Fruit fly (Drosophila melanogaster) whole organism, pupa: ENCODE measurements around the gene Cox11.

Experiments
- CG10348 ChIP-seq: fragments of 200-800 bp; sonication (Bioruptor generic); IDR thresholded peaks from 2 replicates; pipeline ENCODE4 v1.3.6; 2022; ENCODE audit warnings: missing biosample characterization, missing genetic modification characterization
- CG12605 ChIP-seq: fragments of 200-800 bp; sonication (Bioruptor generic); IDR thresholded peaks from 2 replicates; pipeline ENCODE4 v1.3.6; 2022; ENCODE audit warnings: missing biosample characterization, missing genetic modification characterization
- CG13204 ChIP-seq: fragments of 200-800 bp; sonication (Bioruptor generic); optimal IDR thresholded peaks from 2 replicates; lab custom pipeline; 2018; ENCODE audit warnings: missing biosample characterization, mild to moderate bottlenecking, missing genetic modification characterization, moderate library complexity
- CG14655 ChIP-seq: fragments of 200-800 bp; sonication (Bioruptor generic); optimal IDR thresholded peaks from 3 replicates; lab custom pipeline; 2017; ENCODE audit warnings: mild to moderate bottlenecking, missing biosample characterization, missing genetic modification reagents, missing genetic modification characterization
- CG15710 ChIP-seq: fragments of 200-800 bp; sonication (Bioruptor generic); optimal IDR thresholded peaks from 2 replicates; lab custom pipeline; 2018; ENCODE audit warnings: missing biosample characterization, mild to moderate bottlenecking, missing genetic modification characterization, moderate library complexity
- CG17806 ChIP-seq: fragments of 200-800 bp; sonication (Bioruptor generic); optimal IDR thresholded peaks from 2 replicates; lab custom pipeline; 2018; ENCODE audit warnings: missing biosample characterization, mild to moderate bottlenecking, missing genetic modification characterization, moderate library complexity
- CG32121 ChIP-seq: fragments of 200-800 bp; sonication (Bioruptor generic); IDR thresholded peaks from 2 replicates; pipeline ENCODE4 v1.3.6; 2022; ENCODE audit warnings: missing biosample characterization, missing genetic modification characterization
- CG34367 ChIP-seq: fragments of 200-800 bp; sonication (Bioruptor generic); optimal IDR thresholded peaks from 2 replicates; lab custom pipeline; 2018; ENCODE audit warnings: missing biosample characterization, mild to moderate bottlenecking, missing genetic modification characterization
- CG4496 ChIP-seq: fragments of 200-800 bp; sonication (Bioruptor generic); IDR thresholded peaks from 3 replicates; pipeline ENCODE4 v1.3.6; 2022; ENCODE audit warnings: missing biosample characterization, missing genetic modification characterization
- CG8159 ChIP-seq: fragments of 200-800 bp; sonication (Bioruptor generic); optimal IDR thresholded peaks from 3 replicates; lab custom pipeline; 2018; ENCODE audit warnings: missing biosample characterization, mild to moderate bottlenecking, missing genetic modification characterization, moderate library complexity
- CG8301 ChIP-seq: fragments of 200-800 bp; sonication (Bioruptor generic); optimal IDR thresholded peaks from 2 replicates; lab custom pipeline; 2018; ENCODE audit warnings: missing biosample characterization, mild to moderate bottlenecking, missing genetic modification characterization
- CG9948 ChIP-seq: fragments of 200-800 bp; sonication (Bioruptor generic); optimal IDR thresholded peaks from 2 replicates; lab custom pipeline; 2018; ENCODE audit warnings: missing biosample characterization, mild to moderate bottlenecking, missing genetic modification characterization, moderate library complexity
- D1 ChIP-seq: fragments of 200-800 bp; sonication (Bioruptor generic); optimal IDR thresholded peaks from 2 replicates; lab custom pipeline; 2018; ENCODE audit warnings: missing biosample characterization, mild to moderate bottlenecking, missing genetic modification characterization, moderate library complexity
- EcR ChIP-seq: fragments of 200-800 bp; sonication (Bioruptor generic); optimal IDR thresholded peaks from 3 replicates; lab custom pipeline; 2019; ENCODE audit warnings: missing biosample characterization, missing genetic modification characterization, mild to moderate bottlenecking, moderate library complexity, missing genetic modification reagents
- Ets98B ChIP-seq: fragments of 200-800 bp; sonication (Bioruptor generic); IDR thresholded peaks from 2 replicates; pipeline ENCODE4 v1.3.6; 2022; ENCODE audit warnings: missing biosample characterization, missing genetic modification characterization
- Pif1A ChIP-seq: fragments of 200-800 bp; sonication (Bioruptor generic); optimal IDR thresholded peaks from 3 replicates; lab custom pipeline; 2016; ENCODE audit warnings: missing biosample characterization, missing genetic modification characterization
- Pif1B ChIP-seq: fragments of 200-800 bp; sonication (Bioruptor generic); optimal IDR thresholded peaks from 3 replicates; lab custom pipeline; 2016; ENCODE audit warnings: missing biosample characterization, missing genetic modification characterization
- Snoo ChIP-seq: fragments of 200-800 bp; sonication (Bioruptor generic); optimal IDR thresholded peaks from 3 replicates; lab custom pipeline; 2017; ENCODE audit warnings: missing biosample characterization, mild to moderate bottlenecking, missing genetic modification characterization, inconsistent platforms
- fd96Ca ChIP-seq: fragments of 200-800 bp; sonication (Bioruptor generic); IDR thresholded peaks from 3 replicates; pipeline ENCODE4 v1.3.6; 2022; ENCODE audit warnings: missing biosample characterization, missing genetic modification characterization
- gl ChIP-seq: fragments of 200-800 bp; sonication (Bioruptor generic); optimal IDR thresholded peaks from 2 replicates; lab custom pipeline; 2018; ENCODE audit warnings: missing biosample characterization, mild to moderate bottlenecking, missing genetic modification characterization
- rn ChIP-seq: fragments of 200-800 bp; sonication (Bioruptor generic); IDR thresholded peaks from 2 replicates; pipeline ENCODE4 v1.3.6; 2022; ENCODE audit warnings: missing biosample characterization, missing genetic modification characterization

The Cox11 gene

dm6 chr2L:5554818-5555217 is 28.1 kb downstream of the Cox11 start, which contains the start of gene GluRIIA:
Gene GluRIIA, plus strand, starts transcription at chr2L:5555072.
- no peak for TF ChIP-seq CG8301 (tag; lab: Kevin White, UChicago)
- TF ChIP-seq CG12605 (GFP tag; lab: Robert Waterston, UW), result no peak
- TF ChIP-seq EcR (GFP tag; lab: Kevin White, UChicago), result no peak
- TF ChIP-seq CG4496 (GFP tag; lab: Robert Waterston, UW), result no peak
- TF ChIP-seq Pif1B (GFP tag; lab: Kevin White, UChicago), result no peak
- TF ChIP-seq CG9948, result no peak
- TF ChIP-seq fd96Ca (GFP tag; lab: Robert Waterston, UW), result no peak
- no peak for TF ChIP-seq CG15710 (tag; lab: Kevin White, UChicago)
- no peak for TF ChIP-seq CG14655 (GFP tag; lab: Kevin White, UChicago)
- no peak for TF ChIP-seq CG13204 (GFP tag; lab: Kevin White, UChicago)
- TF ChIP-seq CG10348 (GFP tag; lab: Robert Waterston, UW), result no peak

- TF ChIP-seq CG14655 (GFP tag; lab: Kevin White, UChicago) (peak; percentile 20), Pif1A (GFP tag; lab: Kevin White, UChicago) (no peak)
These were observed 32.1 kb downstream of the Cox11 start, which contains the start of gene GluRIIB for dm6 chr2L:5558809-5559392. Gene GluRIIB, plus strand, starts transcription at chr2L:5559342.

- peak; percentile 20 for TF ChIP-seq Pif1A (GFP tag; lab: Kevin White, UChicago)
- TF ChIP-seq CG15710 (tag; lab: Kevin White, UChicago), result peak; percentile 64
- TF ChIP-seq CG8301 (tag; lab: Kevin White, UChicago), result peak; percentile 63
- no peak for TF ChIP-seq CG10348 (GFP tag; lab: Robert Waterston, UW)
- peak; percentile 63 for TF ChIP-seq CG14655 (GFP tag; lab: Kevin White, UChicago)
- TF ChIP-seq CG8159 (tag; lab: Kevin White, UChicago), result peak; percentile 71
- TF ChIP-seq D1 (tag; lab: Kevin White, UChicago), result no peak
- TF ChIP-seq CG17806, result peak; percentile 60
- no peak for TF ChIP-seq CG13204 (GFP tag; lab: Kevin White, UChicago)
- peak; percentile 30 for TF ChIP-seq CG34367 (tag; lab: Kevin White, UChicago)
- TF ChIP-seq CG9948, result peak; percentile 57
- TF ChIP-seq Snoo, result no peak
- peak; percentile 44; the same call in 1 of the 3 replicates for TF ChIP-seq fd96Ca (GFP tag; lab: Robert Waterston, UW)
- no peak for TF ChIP-seq gl (tag; lab: Kevin White, UChicago)
- TF ChIP-seq Ets98B (GFP tag; lab: Robert Waterston, UW), result peak; percentile 84
- no peak for TF ChIP-seq EcR (GFP tag; lab: Kevin White, UChicago)
- peak; percentile 89 for TF ChIP-seq CG4496 (GFP tag; lab: Robert Waterston, UW)
- TF ChIP-seq CG32121, result peak; percentile 72; the same call in 1 of the 2 replicates
- peak; percentile 40; the same call in 1 of the 2 replicates for TF ChIP-seq rn (GFP tag; lab: Robert Waterston, UW)
- peak; percentile 0 for TF ChIP-seq Pif1B (GFP tag; lab: Kevin White, UChicago)
- TF ChIP-seq CG12605 (GFP tag; lab: Robert Waterston, UW), result peak; percentile 81
These were observed 40.3 kb downstream of the Cox11 start for dm6 chr2L:5567103-5567502.

- TF ChIP-seq Pif1B (GFP tag; lab: Kevin White, UChicago) (peak; percentile 26), gl (tag; lab: Kevin White, UChicago) (no peak), CG34367 (tag; lab: Kevin White, UChicago) (no peak), CG15710 (tag; lab: Kevin White, UChicago) (peak; percentile 57), CG14655 (GFP tag; lab: Kevin White, UChicago) (peak; percentile 48), Pif1A (GFP tag; lab: Kevin White, UChicago) (peak; percentile 30), CG10348 (GFP tag; lab: Robert Waterston, UW) (no peak), CG13204 (GFP tag; lab: Kevin White, UChicago) (no peak), Snoo (no peak), CG9948 (no peak), CG8301 (tag; lab: Kevin White, UChicago) (no peak), Ets98B (GFP tag; lab: Robert Waterston, UW) (peak; percentile 43; the same call in 1 of the 2 replicates), D1 (tag; lab: Kevin White, UChicago) (no peak), rn (GFP tag; lab: Robert Waterston, UW) (no peak), CG32121 (no peak), EcR (GFP tag; lab: Kevin White, UChicago) (no peak), CG8159 (tag; lab: Kevin White, UChicago) (peak; percentile 62), fd96Ca (GFP tag; lab: Robert Waterston, UW) (peak; percentile 49; the same call in 2 of the 3 replicates), CG4496 (GFP tag; lab: Robert Waterston, UW) (no peak), CG12605 (GFP tag; lab: Robert Waterston, UW) (no peak), CG17806 (no peak)
These were observed 42.7 kb downstream of the Cox11 start for dm6 chr2L:5569503-5569902.
